Fruit fly (Drosophila melanogaster) whole organism, embryonic: Measurements from ENCODE around the gene ghi.

Experiments used
- Bdp1 ChIP-seq: fragments of 200-800 bp; sonication (Bioruptor generic); optimal IDR thresholded peaks from 3 replicates; lab custom pipeline; 2016; ENCODE audit warnings: missing biosample characterization, missing genetic modification characterization
- Blimp-1 ChIP-seq: fragments of 200-800 bp; sonication (Bioruptor generic); optimal IDR thresholded peaks from 3 replicates; lab custom pipeline; 2018; ENCODE audit warnings: missing biosample characterization, missing genetic modification characterization, mild to moderate bottlenecking, moderate library complexity, missing genetic modification reagents
- CG10321 ChIP-seq: fragments of 200-800 bp; sonication (Bioruptor generic); IDR thresholded peaks from 2 replicates; pipeline ENCODE4 v1.3.6; 2022; ENCODE audit warnings: missing biosample characterization, missing genetic modification characterization
- CG10462 ChIP-seq: fragments of 200-800 bp; sonication (Bioruptor generic); optimal IDR thresholded peaks from 2 replicates; lab custom pipeline; 2016; ENCODE audit warnings: missing biosample characterization, missing genetic modification characterization
- CG12299 ChIP-seq: fragments of 200-800 bp; sonication (Bioruptor generic); optimal IDR thresholded peaks from 2 replicates; lab custom pipeline; 2018; ENCODE audit warnings: missing biosample characterization, mild to moderate bottlenecking, missing genetic modification characterization
- CG13624 ChIP-seq: fragments of 200-800 bp; sonication (Bioruptor generic); optimal IDR thresholded peaks from 2 replicates; lab custom pipeline; 2016; ENCODE audit warnings: missing biosample characterization, missing genetic modification characterization
- CG14050 ChIP-seq: fragments of 200-800 bp; sonication (Bioruptor generic); IDR thresholded peaks from 3 replicates; pipeline ENCODE4 v1.3.6; 2022; ENCODE audit warnings: missing biosample characterization, missing genetic modification characterization
- CG14860 ChIP-seq: fragments of 200-800 bp; sonication (Bioruptor generic); IDR thresholded peaks from 3 replicates; pipeline ENCODE4 v1.3.6; 2022; ENCODE audit warnings: missing biosample characterization, missing genetic modification characterization; ENCODE audit not compliant: partially characterized antibody
- CG1603 ChIP-seq: fragments of 200-800 bp; sonication (Bioruptor generic); optimal IDR thresholded peaks from 2 replicates; lab custom pipeline; 2019; ENCODE audit warnings: missing biosample characterization, mild to moderate bottlenecking, missing genetic modification characterization, moderate library complexity
- CG16813 ChIP-seq: fragments of 200-800 bp; sonication (Bioruptor generic); IDR thresholded peaks from 3 replicates; pipeline ENCODE4 v1.3.6; 2022; ENCODE audit warnings: missing biosample characterization, missing genetic modification characterization; ENCODE audit not compliant: partially characterized antibody
- CG17912 ChIP-seq: fragments of 200-800 bp; sonication (Bioruptor generic); optimal IDR thresholded peaks from 2 replicates; lab custom pipeline; 2018; ENCODE audit warnings: missing biosample characterization, mild to moderate bottlenecking, missing genetic modification characterization
- CG18011 ChIP-seq: fragments of 200-800 bp; sonication (Bioruptor generic); optimal IDR thresholded peaks from 2 replicates; lab custom pipeline; 2017; ENCODE audit warnings: missing biosample characterization, missing genetic modification characterization, mild to moderate bottlenecking, moderate library complexity, missing genotype
- CG2116 ChIP-seq: fragments of 200-800 bp; sonication (Bioruptor generic); optimal IDR thresholded peaks from 3 replicates; lab custom pipeline; 2018; ENCODE audit warnings: missing biosample characterization, mild to moderate bottlenecking, missing genetic modification characterization
- CG3163 ChIP-seq: fragments of 200-800 bp; sonication (Bioruptor generic); optimal IDR thresholded peaks from 3 replicates; lab custom pipeline; 2016; ENCODE audit warnings: missing biosample characterization, missing genetic modification characterization
- CG34224 ChIP-seq: fragments of 200-800 bp; sonication (Bioruptor generic); IDR thresholded peaks from 3 replicates; pipeline ENCODE4 v1.3.6; 2022; ENCODE audit warnings: missing biosample characterization, missing genetic modification characterization; ENCODE audit not compliant: partially characterized antibody
- CG43689 ChIP-seq: fragments of 200-800 bp; sonication (Bioruptor generic); IDR thresholded peaks from 2 replicates; pipeline ENCODE4 v1.3.6; 2022; ENCODE audit warnings: missing biosample characterization, missing genetic modification characterization
- CG4854 ChIP-seq: fragments of 200-800 bp; sonication (Bioruptor generic); optimal IDR thresholded peaks from 2 replicates; lab custom pipeline; 2016; ENCODE audit warnings: missing biosample characterization, missing genetic modification characterization, inconsistent platforms
- Dip3 ChIP-seq: fragments of 200-800 bp; sonication (Bioruptor generic); optimal IDR thresholded peaks from 3 replicates; lab custom pipeline; 2016; ENCODE audit warnings: missing biosample characterization, missing genetic modification characterization
- Dp ChIP-seq: fragments of 200-800 bp; sonication (Bioruptor generic); optimal IDR thresholded peaks from 2 replicates; lab custom pipeline; 2018; ENCODE audit warnings: missing biosample characterization, mild to moderate bottlenecking, missing genetic modification characterization, moderate library complexity
- Dref ChIP-seq: fragments of 200-800 bp; sonication (Bioruptor generic); IDR thresholded peaks from 2 replicates; pipeline ENCODE4 v1.3.6; 2022; ENCODE audit warnings: missing biosample characterization, missing genetic modification characterization
- ERR ChIP-seq: fragments of 200-800 bp; sonication (Bioruptor generic); optimal IDR thresholded peaks from 2 replicates; lab custom pipeline; 2016; ENCODE audit warnings: missing biosample characterization, missing genetic modification characterization
- Eip74EF ChIP-seq, 2 experiments: fragments of 200-800 bp in 1 of 2; fragments of >200 bp in 1 of 2; sonication (Bioruptor generic) in 1 of 2; optimal IDR thresholded peaks; 2 replicates each; lab custom pipeline; 2017 to 2019; ENCODE audit warnings: missing biosample characterization in 2 of 2, missing genetic modification characterization in 2 of 2, mild to moderate bottlenecking in 1 of 2, moderate library complexity in 1 of 2
- Fer2 ChIP-seq: fragments of 200-800 bp; sonication (Bioruptor generic); optimal IDR thresholded peaks from 2 replicates; lab custom pipeline; 2018; ENCODE audit warnings: missing biosample characterization, mild to moderate bottlenecking, missing genetic modification characterization, moderate library complexity
- H2.0 ChIP-seq: fragments of 200-800 bp; sonication (Bioruptor generic); IDR thresholded peaks from 2 replicates; pipeline ENCODE4 v1.3.6; 2022; ENCODE audit warnings: missing biosample characterization, missing genetic modification characterization
- Kr ChIP-seq: fragments of 200-800 bp; sonication (Bioruptor generic); optimal IDR thresholded peaks from 2 replicates; lab custom pipeline; 2017; ENCODE audit warnings: missing biosample characterization, mild to moderate bottlenecking, missing genetic modification characterization
- MESR4 ChIP-seq: fragments of 200-800 bp; sonication (Bioruptor generic); optimal IDR thresholded peaks from 2 replicates; lab custom pipeline; 2018; ENCODE audit warnings: missing biosample characterization, mild to moderate bottlenecking, missing genetic modification characterization, moderate library complexity
- Opbp ChIP-seq: fragments of 200-800 bp; sonication (Bioruptor generic); IDR thresholded peaks from 3 replicates; pipeline ENCODE4 v1.3.6; 2022; ENCODE audit warnings: missing biosample characterization, missing genetic modification characterization; ENCODE audit not compliant: partially characterized antibody
- Trl ChIP-seq, 3 experiments: fragments of >200 bp in 2 of 3; fragments of 200-800 bp in 1 of 3; sonication (Bioruptor generic) in 1 of 3; optimal IDR thresholded peaks; 2 replicates in 1 of 3; 3 replicates in 2 of 3; lab custom pipeline; 2016 to 2017; ENCODE audit warnings: missing biosample characterization in 1 of 3, missing genetic modification characterization in 1 of 3
- aop ChIP-seq: fragments of 200-800 bp; sonication (Bioruptor generic); IDR thresholded peaks from 2 replicates; pipeline ENCODE4 v1.3.6; 2022; ENCODE audit warnings: missing biosample characterization, missing genetic modification characterization
- ash1 ChIP-seq: fragments of 200-800 bp; sonication (Bioruptor generic); optimal IDR thresholded peaks from 2 replicates; lab custom pipeline; 2018; ENCODE audit warnings: missing biosample characterization, mild to moderate bottlenecking, missing genetic modification characterization
- bab2 ChIP-seq: fragments of 200-800 bp; sonication (Bioruptor generic); optimal IDR thresholded peaks from 2 replicates; lab custom pipeline; 2016; ENCODE audit warnings: missing biosample characterization, missing genetic modification characterization
- br ChIP-seq: fragments of >200 bp; optimal IDR thresholded peaks from 2 replicates; lab custom pipeline; 2017
- chif ChIP-seq, 2 experiments: fragments of 200-800 bp; sonication (Bioruptor generic); optimal IDR thresholded peaks; 3 replicates each; lab custom pipeline; 2016; ENCODE audit warnings: missing biosample characterization in 2 of 2, missing genetic modification characterization in 2 of 2
- chinmo ChIP-seq: fragments of 200-800 bp; sonication (Bioruptor generic); IDR thresholded peaks from 4 replicates; pipeline ENCODE4 v1.3.6; 2022; ENCODE audit warnings: missing biosample characterization, missing genetic modification characterization; ENCODE audit not compliant: partially characterized antibody
- danr ChIP-seq: fragments of 200-800 bp; sonication (Bioruptor generic); IDR thresholded peaks from 2 replicates; pipeline ENCODE4 v1.3.6; 2022; ENCODE audit warnings: missing biosample characterization, missing genetic modification characterization
- dmrt99B ChIP-seq: fragments of 200-800 bp; sonication (Bioruptor generic); optimal IDR thresholded peaks from 2 replicates; lab custom pipeline; 2018; ENCODE audit warnings: missing biosample characterization, mild to moderate bottlenecking, missing genetic modification characterization, moderate library complexity
- exex ChIP-seq: fragments of 200-800 bp; sonication (Bioruptor generic); optimal IDR thresholded peaks from 4 replicates; lab custom pipeline; 2018; ENCODE audit warnings: missing biosample characterization, mild to moderate bottlenecking, missing genetic modification characterization, moderate library complexity
- gcm2 ChIP-seq: fragments of 200-800 bp; sonication (Bioruptor generic); optimal IDR thresholded peaks from 2 replicates; lab custom pipeline; 2016; ENCODE audit warnings: missing biosample characterization, missing genetic modification characterization
- gt ChIP-seq: fragments of 200-800 bp; sonication (Bioruptor generic); IDR thresholded peaks from 2 replicates; pipeline ENCODE4 v1.3.6; 2022; ENCODE audit warnings: missing biosample characterization, missing genetic modification characterization
- hkb ChIP-seq, 2 experiments: fragments of 200-800 bp in 1 of 2; fragments of >200 bp in 1 of 2; sonication (Bioruptor generic) in 1 of 2; IDR thresholded peaks in 1 of 2; optimal IDR thresholded peaks in 1 of 2; 2 replicates each; pipeline versions ENCODE4 v1.3.6 to Lab custom; 2017 to 2022; ENCODE audit warnings: missing biosample characterization in 1 of 2, missing genetic modification characterization in 1 of 2
- peb ChIP-seq: fragments of 200-800 bp; sonication (Bioruptor generic); IDR thresholded peaks from 2 replicates; pipeline ENCODE4 v1.3.6; 2022; ENCODE audit warnings: missing biosample characterization, missing genetic modification characterization
- pzg ChIP-seq: fragments of 200-800 bp; sonication (Bioruptor generic); optimal IDR thresholded peaks from 3 replicates; lab custom pipeline; 2018; ENCODE audit warnings: missing biosample characterization, mild to moderate bottlenecking, missing genetic modification characterization, moderate library complexity
- scrt ChIP-seq: fragments of 200-800 bp; sonication (Bioruptor generic); optimal IDR thresholded peaks from 2 replicates; lab custom pipeline; 2018; ENCODE audit warnings: missing biosample characterization, mild to moderate bottlenecking, missing genetic modification characterization, moderate library complexity
- sens-2 ChIP-seq: fragments of 200-800 bp; sonication (Bioruptor generic); IDR thresholded peaks from 2 replicates; pipeline ENCODE4 v1.3.6; 2022; ENCODE audit warnings: missing biosample characterization, missing genetic modification characterization
- slbo ChIP-seq: fragments of 200-800 bp; sonication (Bioruptor generic); IDR thresholded peaks from 2 replicates; pipeline ENCODE4 v1.3.6; 2022; ENCODE audit warnings: missing biosample characterization, missing genetic modification characterization
- tna ChIP-seq: fragments of 200-800 bp; sonication (Bioruptor generic); IDR thresholded peaks from 2 replicates; pipeline ENCODE4 v1.3.6; 2022; ENCODE audit warnings: missing biosample characterization, missing genetic modification characterization; ENCODE audit not compliant: partially characterized antibody
- ttk ChIP-seq: fragments of 200-800 bp; sonication (Bioruptor generic); IDR thresholded peaks from 2 replicates; pipeline ENCODE4 v2.1.2; 2022; ENCODE audit warnings: missing biosample characterization, missing genetic modification characterization
- twi ChIP-seq: fragments of 200-800 bp; optimal IDR thresholded peaks from 2 replicates; lab custom pipeline; 2019; ENCODE audit warnings: missing biosample characterization, mild to moderate bottlenecking, missing genetic modification characterization, moderate library complexity
- zfh2 ChIP-seq: fragments of 200-800 bp; sonication (Bioruptor generic); optimal IDR thresholded peaks from 2 replicates; lab custom pipeline; 2016; ENCODE audit warnings: missing biosample characterization, missing genetic modification characterization

The ghi gene

dm6 chr3L:9435315-9435714 is 16.4 kb upstream of the ghi start, which contains the start of gene CG42526 (continued):
- TF ChIP-seq gcm2 (GFP tag; lab: Kevin White, UChicago) (no peak), CG10321 (GFP tag; lab: Robert Waterston, UW) (0 out of 2 replicates have a peak, but pooled peaks have one; percentile 11), hkb (optimal IDR thresholded peaks at IDR 0.05; lab: Kevin White, UChicago) (no peak), hkb (GFP tag; IDR thresholded peaks at IDR 0.05; lab: Robert Waterston, UW) (peak; percentile 28; the same call in 1 of the 2 replicates), chinmo (GFP tag; lab: Robert Waterston, UW) (0 out of 4 replicates have a peak, but pooled peaks have one; percentile 5), twi (tag; lab: Kevin White, UChicago) (no peak), CG18011 (GFP tag; lab: Kevin White, UChicago) (peak; percentile 20), scrt (no peak), CG14860 (GFP tag; lab: Robert Waterston, UW) (no peak), Fer2 (tag; lab: Kevin White, UChicago) (no peak), Dp (GFP tag; lab: Kevin White, UChicago) (peak; percentile 79), dmrt99B (tag; lab: Kevin White, UChicago) (no peak), chif (GFP tag; optimal IDR thresholded peaks at IDR 0.05; lab: Kevin White, UChicago) (peak in 1 of 2 experiments; percentile 39), Opbp (GFP tag; lab: Robert Waterston, UW) (0 out of 3 replicates have a peak, but pooled peaks have one; percentile 47), ERR (GFP tag; lab: Kevin White, UChicago) (no peak), bab2 (GFP tag; lab: Kevin White, UChicago) (peak; percentile 56), Blimp-1 (GFP tag; lab: Kevin White, UChicago) (no peak), Dip3 (peak; percentile 56), CG43689 (GFP tag; lab: Robert Waterston, UW) (0 out of 2 replicates have a peak, but pooled peaks have one; percentile 10), br (no peak), CG10462 (GFP tag; lab: Kevin White, UChicago) (no peak), Bdp1 (GFP tag; lab: Kevin White, UChicago) (peak; percentile 24), CG4854 (GFP tag; lab: Kevin White, UChicago) (peak; percentile 34), pzg (GFP tag; lab: Kevin White, UChicago) (peak; percentile 79), H2.0 (GFP tag; lab: Robert Waterston, UW) (peak; percentile 66), CG2116 (GFP tag; lab: Kevin White, UChicago) (peak; percentile 71), CG1603 (tag; lab: Kevin White, UChicago) (peak; percentile 59), CG14050 (GFP tag; lab: Robert Waterston, UW) (no peak), ttk (peak; percentile 12; the same call in 1 of the 2 replicates), zfh2 (GFP tag; lab: Kevin White, UChicago) (peak; percentile 63), CG16813 (GFP tag; lab: Robert Waterston, UW) (0 out of 3 replicates have a peak, but pooled peaks have one; percentile 17), CG34224 (GFP tag; lab: Robert Waterston, UW) (peak; percentile 55; the same call in 2 of the 3 replicates), CG17912 (GFP tag; lab: Kevin White, UChicago) (no peak), gt (GFP tag; lab: Robert Waterston, UW) (no peak), slbo (GFP tag; lab: Robert Waterston, UW) (peak; percentile 76), peb (GFP tag; lab: Robert Waterston, UW) (no peak), sens-2 (GFP tag; lab: Robert Waterston, UW) (0 out of 2 replicates have a peak, but pooled peaks have one; percentile 38), Kr (GFP tag; lab: Kevin White, UChicago) (no peak), tna (GFP tag; lab: Robert Waterston, UW) (no peak), exex (tag; lab: Kevin White, UChicago) (no peak), CG3163 (GFP tag; lab: Kevin White, UChicago) (no peak), danr (no peak), aop (GFP tag; lab: Robert Waterston, UW) (no peak), Eip74EF (GFP tag; optimal IDR thresholded peaks at IDR 0.05; lab: Kevin White, UChicago) (no peak), MESR4 (GFP tag; lab: Kevin White, UChicago) (peak; percentile 22), ash1 (GFP tag; lab: Kevin White, UChicago) (no peak), CG12299 (peak; percentile 28), CG13624 (peak; percentile 71), Dref (peak; percentile 44), Trl (optimal IDR thresholded peaks at IDR 0.05; lab: Kevin White, UChicago) (no peak), Trl (GFP tag; optimal IDR thresholded peaks at IDR 0.05; lab: Kevin White, UChicago) (peak; percentile 37)
